Fruit fly (Drosophila melanogaster) whole organism, embryonic: Measurements from ENCODE around the gene Vti1b.
A peak's percentile ranks its signal among the peaks of the same experiment; 100 is the strongest.

ENCODE experiments used
- Aef1 ChIP-seq: fragments of 200-800 bp; sonication (Bioruptor generic); IDR thresholded peaks from 3 replicates; pipeline ENCODE4 v1.3.6; 2022; ENCODE audit warnings: missing biosample characterization, missing genetic modification characterization
- CG12104 ChIP-seq: fragments of 200-800 bp; sonication (Bioruptor generic); optimal IDR thresholded peaks from 3 replicates; lab custom pipeline; 2016; ENCODE audit warnings: missing biosample characterization, missing genetic modification characterization
- CG12155 ChIP-seq: fragments of 200-800 bp; sonication (Bioruptor generic); optimal IDR thresholded peaks from 3 replicates; lab custom pipeline; 2016; ENCODE audit warnings: missing biosample characterization, missing genetic modification characterization
- CG12236 ChIP-seq: fragments of 200-800 bp; sonication (Bioruptor generic); optimal IDR thresholded peaks from 2 replicates; lab custom pipeline; 2016; ENCODE audit warnings: missing biosample characterization, missing genetic modification characterization
- CG13287 ChIP-seq: fragments of 200-800 bp; sonication (Bioruptor generic); IDR thresholded peaks from 2 replicates; pipeline ENCODE4 v1.3.6; 2022; ENCODE audit warnings: missing biosample characterization, missing genetic modification characterization; ENCODE audit not compliant: partially characterized antibody
- CG13424 ChIP-seq: fragments of 200-800 bp; sonication (Bioruptor generic); optimal IDR thresholded peaks from 2 replicates; lab custom pipeline; 2019; ENCODE audit warnings: missing biosample characterization, mild to moderate bottlenecking, missing genetic modification characterization, moderate library complexity
- CG13624 ChIP-seq: fragments of 200-800 bp; sonication (Bioruptor generic); optimal IDR thresholded peaks from 2 replicates; lab custom pipeline; 2016; ENCODE audit warnings: missing biosample characterization, missing genetic modification characterization
- CG15011 ChIP-seq: fragments of 200-800 bp; sonication (Bioruptor generic); optimal IDR thresholded peaks from 3 replicates; lab custom pipeline; 2018; ENCODE audit warnings: missing biosample characterization, mild to moderate bottlenecking, missing genetic modification characterization
- CG1529 ChIP-seq: fragments of 200-800 bp; sonication (Bioruptor generic); optimal IDR thresholded peaks from 3 replicates; lab custom pipeline; 2018; ENCODE audit warnings: missing biosample characterization, missing genetic modification characterization
- CG1603 ChIP-seq: fragments of 200-800 bp; sonication (Bioruptor generic); optimal IDR thresholded peaks from 2 replicates; lab custom pipeline; 2019; ENCODE audit warnings: missing biosample characterization, mild to moderate bottlenecking, missing genetic modification characterization, moderate library complexity
- CG16779 ChIP-seq: fragments of 200-800 bp; sonication (Bioruptor generic); IDR thresholded peaks from 2 replicates; pipeline ENCODE4 v1.3.6; 2022; ENCODE audit warnings: missing biosample characterization, missing genetic modification characterization
- CG16863 ChIP-seq: fragments of 200-800 bp; sonication (Bioruptor generic); optimal IDR thresholded peaks from 3 replicates; lab custom pipeline; 2016; ENCODE audit warnings: missing biosample characterization, missing genetic modification characterization
- CG4730 ChIP-seq: fragments of 200-800 bp; sonication (Bioruptor generic); IDR thresholded peaks from 2 replicates; pipeline ENCODE4 v1.3.6; 2022; ENCODE audit warnings: missing biosample characterization, missing genetic modification characterization
- CG5245 ChIP-seq: fragments of 200-800 bp; sonication (Bioruptor generic); optimal IDR thresholded peaks from 3 replicates; lab custom pipeline; 2016; ENCODE audit warnings: missing biosample characterization, missing genetic modification characterization
- CG6813 ChIP-seq: fragments of 200-800 bp; sonication (Bioruptor generic); optimal IDR thresholded peaks from 2 replicates; lab custom pipeline; 2017; ENCODE audit warnings: missing biosample characterization, missing genetic modification characterization, mild to moderate bottlenecking, moderate library complexity, missing genetic modification reagents
- CG9876 ChIP-seq: fragments of 200-800 bp; sonication (Bioruptor generic); optimal IDR thresholded peaks from 2 replicates; lab custom pipeline; 2016; ENCODE audit warnings: missing biosample characterization, missing genetic modification characterization
- CG9932 ChIP-seq: fragments of 200-800 bp; sonication (Bioruptor generic); IDR thresholded peaks from 2 replicates; pipeline ENCODE4 v1.3.6; 2022; ENCODE audit warnings: missing biosample characterization, missing genetic modification characterization
- CHES-1-like ChIP-seq: fragments of 200-800 bp; sonication (Bioruptor generic); optimal IDR thresholded peaks from 2 replicates; lab custom pipeline; 2016; ENCODE audit warnings: missing biosample characterization, missing genetic modification characterization
- CrebB ChIP-seq: fragments of 200-800 bp; sonication (Bioruptor generic); optimal IDR thresholded peaks from 3 replicates; lab custom pipeline; 2018; ENCODE audit warnings: missing biosample characterization, mild to moderate bottlenecking, missing genetic modification characterization
- Dad ChIP-seq: fragments of 200-800 bp; sonication (Bioruptor generic); optimal IDR thresholded peaks from 3 replicates; lab custom pipeline; 2016; ENCODE audit warnings: missing biosample characterization, missing genetic modification characterization
- Ets97D ChIP-seq: fragments of 200-800 bp; sonication (Bioruptor generic); optimal IDR thresholded peaks from 3 replicates; lab custom pipeline; 2016; ENCODE audit warnings: missing biosample characterization, missing genetic modification characterization
- GATAe ChIP-seq: fragments of 200-800 bp; sonication (Bioruptor generic); conservative IDR thresholded peaks from 2 replicates; pipeline ENCODE4 v1.3.6; 2022; ENCODE audit warnings: missing biosample characterization, missing genetic modification characterization
- HHEX ChIP-seq: fragments of 200-800 bp; sonication (Bioruptor generic); optimal IDR thresholded peaks from 3 replicates; lab custom pipeline; 2017; ENCODE audit warnings: missing biosample characterization, mild to moderate bottlenecking, missing genetic modification characterization, missing genetic modification reagents
- HmgZ ChIP-seq: fragments of 200-800 bp; sonication (Bioruptor generic); optimal IDR thresholded peaks from 2 replicates; lab custom pipeline; 2018; ENCODE audit warnings: missing biosample characterization, mild to moderate bottlenecking, missing genetic modification characterization
- Kr ChIP-seq: fragments of 200-800 bp; sonication (Bioruptor generic); optimal IDR thresholded peaks from 2 replicates; lab custom pipeline; 2017; ENCODE audit warnings: missing biosample characterization, mild to moderate bottlenecking, missing genetic modification characterization
- Mes4 ChIP-seq: fragments of 200-800 bp; sonication (Bioruptor generic); optimal IDR thresholded peaks from 2 replicates; lab custom pipeline; 2016; ENCODE audit warnings: missing biosample characterization, missing genetic modification characterization
- NFAT ChIP-seq: fragments of 200-800 bp; sonication (Bioruptor generic); IDR thresholded peaks from 2 replicates; pipeline ENCODE4 v1.3.6; 2022; ENCODE audit warnings: missing biosample characterization, missing genetic modification characterization
- Nf-YC ChIP-seq: fragments of 200-800 bp; optimal IDR thresholded peaks from 3 replicates; lab custom pipeline; 2019; ENCODE audit warnings: missing biosample characterization, mild to moderate bottlenecking, missing genetic modification characterization, moderate library complexity
- Oli ChIP-seq: fragments of 200-800 bp; sonication (Bioruptor generic); optimal IDR thresholded peaks from 2 replicates; lab custom pipeline; 2018; ENCODE audit warnings: missing biosample characterization, mild to moderate bottlenecking, missing genetic modification characterization, moderate library complexity
- Sry-β ChIP-seq: fragments of 200-800 bp; sonication (Bioruptor generic); optimal IDR thresholded peaks from 2 replicates; lab custom pipeline; 2018; ENCODE audit warnings: missing biosample characterization, mild to moderate bottlenecking, missing genetic modification characterization, moderate library complexity
- Xbp1 ChIP-seq: fragments of 200-800 bp; sonication (Bioruptor generic); optimal IDR thresholded peaks from 3 replicates; lab custom pipeline; 2016; ENCODE audit warnings: missing biosample characterization, mild to moderate bottlenecking, missing genetic modification characterization
- chinmo ChIP-seq: fragments of 200-800 bp; sonication (Bioruptor generic); IDR thresholded peaks from 4 replicates; pipeline ENCODE4 v1.3.6; 2022; ENCODE audit warnings: missing biosample characterization, missing genetic modification characterization; ENCODE audit not compliant: partially characterized antibody
- crol ChIP-seq: fragments of 200-800 bp; sonication (Bioruptor generic); IDR thresholded peaks from 2 replicates; pipeline ENCODE4 v1.3.6; 2022; ENCODE audit warnings: missing biosample characterization, missing genetic modification characterization
- eyg ChIP-seq: fragments of 200-800 bp; sonication (Bioruptor generic); optimal IDR thresholded peaks from 3 replicates; lab custom pipeline; 2016; ENCODE audit warnings: missing biosample characterization, missing genetic modification characterization
- gem ChIP-seq: fragments of 200-800 bp; sonication (Bioruptor generic); optimal IDR thresholded peaks from 2 replicates; lab custom pipeline; 2019; ENCODE audit warnings: missing biosample characterization, mild to moderate bottlenecking, missing genetic modification characterization, moderate library complexity
- grn ChIP-seq: fragments of 200-800 bp; sonication (Bioruptor generic); optimal IDR thresholded peaks from 3 replicates; lab custom pipeline; 2017; ENCODE audit warnings: missing biosample characterization, missing genetic modification characterization
- gsb ChIP-seq: fragments of 200-800 bp; sonication (Bioruptor generic); IDR thresholded peaks from 2 replicates; pipeline ENCODE4 v1.3.6; 2022; ENCODE audit warnings: missing biosample characterization, missing genetic modification characterization
- hbn ChIP-seq: fragments of 200-800 bp; sonication (Bioruptor generic); IDR thresholded peaks from 2 replicates; pipeline ENCODE4 v1.3.6; 2022; ENCODE audit warnings: missing biosample characterization, missing genetic modification characterization; ENCODE audit not compliant: partially characterized antibody
- jumu ChIP-seq: fragments of 200-800 bp; sonication (Bioruptor generic); optimal IDR thresholded peaks from 3 replicates; lab custom pipeline; 2016; ENCODE audit warnings: missing biosample characterization, missing genetic modification characterization
- ken ChIP-seq: fragments of 200-800 bp; sonication (Bioruptor generic); IDR thresholded peaks from 3 replicates; pipeline ENCODE4 v1.3.6; 2022; ENCODE audit warnings: missing biosample characterization, missing genetic modification characterization
- mam ChIP-seq: fragments of 200-800 bp; sonication (Bioruptor generic); optimal IDR thresholded peaks from 3 replicates; lab custom pipeline; 2016; ENCODE audit warnings: missing biosample characterization, missing genetic modification characterization
- nerfin-1 ChIP-seq: fragments of 200-800 bp; sonication (Bioruptor generic); optimal IDR thresholded peaks from 3 replicates; lab custom pipeline; 2019; ENCODE audit warnings: missing biosample characterization, mild to moderate bottlenecking, missing genetic modification characterization, moderate library complexity
- nom ChIP-seq: fragments of 200-800 bp; sonication (Bioruptor generic); optimal IDR thresholded peaks from 2 replicates; lab custom pipeline; 2017; ENCODE audit warnings: missing biosample characterization, missing genetic modification characterization, mild to moderate bottlenecking, moderate library complexity, missing genetic modification reagents
- onecut ChIP-seq: fragments of 200-800 bp; sonication (Bioruptor generic); IDR thresholded peaks from 2 replicates; pipeline ENCODE4 v1.3.6; 2022; ENCODE audit warnings: missing biosample characterization, missing genetic modification characterization
- p53 ChIP-seq: fragments of 200-800 bp; sonication (Bioruptor generic); optimal IDR thresholded peaks from 2 replicates; lab custom pipeline; 2016; ENCODE audit warnings: missing biosample characterization, missing genetic modification characterization
- tgo ChIP-seq: fragments of 200-800 bp; sonication (Bioruptor generic); IDR thresholded peaks from 3 replicates; pipeline ENCODE4 v1.3.6; 2022; ENCODE audit warnings: missing biosample characterization, missing genetic modification characterization
- ttk ChIP-seq: fragments of 200-800 bp; sonication (Bioruptor generic); IDR thresholded peaks from 2 replicates; pipeline ENCODE4 v2.1.2; 2022; ENCODE audit warnings: missing biosample characterization, missing genetic modification characterization
- tup ChIP-seq: fragments of 200-800 bp; sonication (Bioruptor generic); optimal IDR thresholded peaks from 2 replicates; lab custom pipeline; 2016; ENCODE audit warnings: missing biosample characterization, mild to moderate bottlenecking, missing genetic modification characterization, moderate library complexity
- zfh1 ChIP-seq: fragments of 200-800 bp; sonication (Bioruptor generic); IDR thresholded peaks from 3 replicates; pipeline ENCODE4 v1.3.6; 2022; ENCODE audit warnings: missing biosample characterization, missing genetic modification characterization

Vti1b gene

dm6 chr3R:18412279-18413214 is 15.8 kb downstream of the Vti1b start, which contains the start of gene CG31122 (continued):
- peak; percentile 2 for TF ChIP-seq CG5245
- no peak for TF ChIP-seq nom (GFP tag; lab: Kevin White, UChicago)
- TF ChIP-seq ken (GFP tag; lab: Robert Waterston, UW) = no peak
- peak; percentile 98 for TF ChIP-seq CG13287 (GFP tag; lab: Robert Waterston, UW)
- TF ChIP-seq CrebB (tag; lab: Kevin White, UChicago) = no peak
- TF ChIP-seq Xbp1 = peak; percentile 48
- TF ChIP-seq ttk (GFP tag; lab: Robert Waterston, UW) = peak; percentile 32; the same call in 1 of the 2 replicates
- peak; percentile 97 for TF ChIP-seq chinmo (GFP tag; lab: Robert Waterston, UW)
- peak; percentile 47 for TF ChIP-seq nerfin-1 (tag; lab: Kevin White, UChicago)
- TF ChIP-seq CG16863 = peak; percentile 63
- peak; percentile 54 for TF ChIP-seq CG13624 (GFP tag; lab: Kevin White, UChicago)
- peak; percentile 63 for TF ChIP-seq mam (GFP tag; lab: Kevin White, UChicago)
- no peak for TF ChIP-seq Oli (tag; lab: Kevin White, UChicago)
- TF ChIP-seq NFAT (GFP tag; lab: Robert Waterston, UW) = 0 out of 2 replicates have a peak, but pooled peaks have one; percentile 23
- TF ChIP-seq grn (GFP tag; lab: Kevin White, UChicago) = peak; percentile 34
- TF ChIP-seq tup (GFP tag; lab: Kevin White, UChicago) = no peak
- peak; percentile 43 for TF ChIP-seq CG12236 (GFP tag; lab: Kevin White, UChicago)
- TF ChIP-seq Aef1 = no peak
- peak; percentile 52 for TF ChIP-seq jumu (GFP tag; lab: Kevin White, UChicago)
- TF ChIP-seq CG1529 = no peak
- peak; percentile 60 for TF ChIP-seq gem
- TF ChIP-seq CG9932 (GFP tag; lab: Robert Waterston, UW) = peak; percentile 75
- TF ChIP-seq Kr (GFP tag; lab: Kevin White, UChicago) = no peak
- no peak for TF ChIP-seq CG1603 (tag; lab: Kevin White, UChicago)
- TF ChIP-seq CG13424 (tag; lab: Kevin White, UChicago) = no peak
- peak; percentile 36 for TF ChIP-seq Mes4 (GFP tag; lab: Kevin White, UChicago)
- peak; percentile 53 for TF ChIP-seq CG12155
- TF ChIP-seq hbn (GFP tag; lab: Robert Waterston, UW) = peak; percentile 96
- no peak for TF ChIP-seq Nf-YC (tag; lab: Kevin White, UChicago)
- no peak for TF ChIP-seq gsb (GFP tag; lab: Robert Waterston, UW)
- TF ChIP-seq CG4730 (GFP tag; lab: Robert Waterston, UW) = no peak
- no peak for TF ChIP-seq CG9876 (GFP tag; lab: Kevin White, UChicago)
- peak; percentile 92 for TF ChIP-seq Ets97D
- peak; percentile 5 for TF ChIP-seq HHEX
- peak; percentile 37 for TF ChIP-seq CG6813 (GFP tag; lab: Kevin White, UChicago)
- no peak for TF ChIP-seq Sry-β (GFP tag; lab: Kevin White, UChicago)
- peak; percentile 13 for TF ChIP-seq HmgZ (tag; lab: Kevin White, UChicago)
- TF ChIP-seq crol (GFP tag; lab: Robert Waterston, UW) = peak; percentile 55
- peak; percentile 44 for TF ChIP-seq p53
- TF ChIP-seq GATAe (GFP tag; lab: Robert Waterston, UW) = no peak
- no peak for TF ChIP-seq CG12104
- TF ChIP-seq zfh1 = 0 out of 3 replicates have a peak, but pooled peaks have one; percentile 12
- no peak for TF ChIP-seq tgo (GFP tag; lab: Robert Waterston, UW)
- no peak for TF ChIP-seq eyg (GFP tag; lab: Kevin White, UChicago)
- TF ChIP-seq CG16779 (GFP tag; lab: Robert Waterston, UW) = no peak
- TF ChIP-seq CG15011 = no peak
- peak; percentile 49 for TF ChIP-seq CHES-1-like
- peak; percentile 77 for TF ChIP-seq onecut
- TF ChIP-seq Dad (GFP tag; lab: Kevin White, UChicago) = peak; percentile 72
